Worm (Caenorhabditis elegans) whole organism, mixed stage, embryonic: ENCODE results near the gene glit-1.

Source experiments
- ceh-43 ChIP-seq: fragments of 200-800 bp; sonication (Bioruptor generic); optimal IDR thresholded peaks from 2 replicates; lab custom pipeline; 2018; ENCODE audit warnings: mild to moderate bottlenecking, missing genetic modification characterization, moderate library complexity, missing compliant biosample characterization
- ceh-83 ChIP-seq: fragments of 200-800 bp; sonication (Bioruptor generic); optimal IDR thresholded peaks from 2 replicates; lab custom pipeline; 2018; ENCODE audit warnings: mild to moderate bottlenecking, missing genetic modification characterization, missing compliant biosample characterization
- elt-1 ChIP-seq: sonication (generic microtip); optimal IDR thresholded peaks from 2 replicates; lab custom pipeline; 2017; ENCODE audit warnings: missing genetic modification characterization, mild to moderate bottlenecking, missing compliant biosample characterization, antibody characterized with exemption, moderate library complexity, borderline replicate concordance; ENCODE audit not compliant: insufficient read depth
- elt-3 ChIP-seq: fragments of 150-350 bp; optimal IDR thresholded peaks from 2 replicates; lab custom pipeline; 2014; ENCODE audit warnings: missing biosample characterization, missing genetic modification characterization
- flh-1 ChIP-seq: fragments of 200-800 bp; sonication (Bioruptor generic); optimal IDR thresholded peaks from 2 replicates; lab custom pipeline; 2018; ENCODE audit warnings: mild to moderate bottlenecking, missing genetic modification characterization, moderate library complexity, missing compliant biosample characterization
- ham-2 ChIP-seq: fragments of 200-800 bp; sonication (Bioruptor generic); optimal IDR thresholded peaks from 2 replicates; lab custom pipeline; 2018; ENCODE audit warnings: mild to moderate bottlenecking, missing genetic modification characterization, missing compliant biosample characterization
- lin-13 ChIP-seq: fragments of 150-350 bp; optimal IDR thresholded peaks from 2 replicates; lab custom pipeline; 2014; ENCODE audit warnings: missing biosample characterization, missing genetic modification characterization
- lsy-2 ChIP-seq: fragments of 150-350 bp; optimal IDR thresholded peaks from 2 replicates; lab custom pipeline; 2014; ENCODE audit warnings: missing biosample characterization, missing genetic modification characterization
- nhr-2 ChIP-seq: fragments of 150-350 bp; optimal IDR thresholded peaks from 2 replicates; lab custom pipeline; 2014; ENCODE audit warnings: missing biosample characterization, missing genetic modification characterization
- nhr-237 ChIP-seq: fragments of 150-350 bp; optimal IDR thresholded peaks from 2 replicates; lab custom pipeline; 2014; ENCODE audit warnings: missing biosample characterization, missing genetic modification characterization
- nhr-76 ChIP-seq: sonication (generic microtip); optimal IDR thresholded peaks from 2 replicates; lab custom pipeline; 2017; ENCODE audit warnings: missing biosample characterization, missing genetic modification characterization
- ztf-11 ChIP-seq: fragments of 150-350 bp; optimal IDR thresholded peaks from 2 replicates; lab custom pipeline; 2014; ENCODE audit warnings: missing biosample characterization, missing genetic modification characterization

ce11 chrX:4682616-4683015 is 29.5 kb upstream of the glit-1 start, which contains the start of gene K02G10.15:
- TF ChIP-seq nhr-2 (tag; lab: Kevin White, UChicago) (no peak), nhr-237 (tag; lab: Kevin White, UChicago) (no peak), elt-3 (tag; lab: Kevin White, UChicago) (no peak), elt-1 (tag; lab: Kevin White, UChicago) (no peak), ceh-83 (GFP tag; lab: Kevin White, UChicago) (no peak), ceh-43 (GFP tag; lab: Kevin White, UChicago) (no peak), ztf-11 (tag; lab: Kevin White, UChicago) (no peak), nhr-76 (tag; lab: Kevin White, UChicago) (no peak), flh-1 (GFP tag; lab: Kevin White, UChicago) (no peak), lin-13 (tag; lab: Kevin White, UChicago) (no peak), ham-2 (no peak), lsy-2 (tag; lab: Kevin White, UChicago) (no peak)
